Fruit fly (Drosophila melanogaster): Measurements from ENCODE around the gene CG9257.

Gene CG9257

DNA sequence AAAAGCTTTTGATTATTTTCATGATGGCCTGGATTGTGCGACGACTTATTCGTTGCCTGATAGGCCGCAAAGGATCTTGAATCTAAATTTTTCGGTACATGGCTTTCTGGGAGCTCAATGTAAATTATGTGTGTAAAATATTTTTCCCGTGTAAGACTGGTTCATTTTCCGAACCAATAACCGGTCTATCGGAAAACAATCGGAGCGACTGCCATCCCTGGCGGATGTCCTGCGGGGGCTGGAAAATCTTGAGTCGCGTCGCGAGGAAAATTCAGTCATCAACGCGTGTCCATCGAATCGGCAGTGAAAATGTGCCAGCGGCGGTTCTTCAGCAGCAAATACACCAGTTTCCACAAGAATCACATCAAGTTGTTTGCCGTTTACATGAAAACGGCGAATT, 1.8 kb downstream of the CG9257 start, which contains the start of the genes CG46307 and Nhe2 (continued):
- TF ChIP-seq dmrt99B (tag; optimal IDR thresholded peaks at IDR 0.05) (no peak), CG12744 (GFP tag; optimal IDR thresholded peaks at IDR 0.05) (no peak), YL-1 (GFP tag; optimal IDR thresholded peaks at IDR 0.05) (peak; percentile 18), Stat92E (GFP tag; optimal IDR thresholded peaks at IDR 0.05) (peak in 1 of 3 experiments; percentile 22), CG17361 (GFP tag; IDR thresholded peaks at IDR 0.05) (peak; percentile 20; the same call in 1 of the 3 replicates), dpn (GFP tag; optimal IDR thresholded peaks at IDR 0.05) (no peak), CG9817 (tag; optimal IDR thresholded peaks at IDR 0.05) (no peak), kay (GFP tag; optimal IDR thresholded peaks at IDR 0.05) (no peak), grn (GFP tag; optimal IDR thresholded peaks at IDR 0.05) (no peak), CG2712 (tag; optimal IDR thresholded peaks at IDR 0.05) (peak; percentile 15), CG16813 (GFP tag; IDR thresholded peaks at IDR 0.05; ENCODE audit: partially characterized antibody) (peak; percentile 47; the same call in 2 of the 3 replicates), CG10959 (GFP tag; IDR thresholded peaks at IDR 0.05) (no peak), mam (GFP tag; optimal IDR thresholded peaks at IDR 0.05) (no peak), chinmo (GFP tag; IDR thresholded peaks at IDR 0.05; ENCODE audit: partially characterized antibody) (no peak), sqz (GFP tag; optimal IDR thresholded peaks at IDR 0.05) (no peak), wdn (GFP tag; IDR thresholded peaks at IDR 0.05) (no peak), dan (GFP tag; IDR thresholded peaks at IDR 0.05) (no peak), Hr78 (GFP tag; optimal IDR thresholded peaks at IDR 0.05) (no peak), CG12155 (GFP tag; optimal IDR thresholded peaks at IDR 0.05) (no peak), gsb (GFP tag; IDR thresholded peaks at IDR 0.05) (no peak), phol (tag; optimal IDR thresholded peaks at IDR 0.05) (peak; percentile 10), CG6765 (GFP tag; optimal IDR thresholded peaks at IDR 0.05) (no peak), CG31365 (tag; optimal IDR thresholded peaks at IDR 0.05) (no peak), cg (GFP tag; optimal IDR thresholded peaks at IDR 0.05) (no peak), ci (GFP tag; IDR thresholded peaks at IDR 0.05) (peak; percentile 60; the same call in 1 of the 3 replicates), Oaz (GFP tag; IDR thresholded peaks at IDR 0.05) (no peak), lov (optimal IDR thresholded peaks at IDR 0.05) (no peak), lov (GFP tag; IDR thresholded peaks at IDR 0.05) (no peak), pan (optimal IDR thresholded peaks at IDR 0.05) (no peak), pan (GFP tag; optimal IDR thresholded peaks at IDR 0.05 in 1 of 2, IDR thresholded peaks at IDR 0.05 in 1 of 2) (peak in 1 of 2 experiments; percentile 15), CG11560 (tag; IDR thresholded peaks at IDR 0.05) (no peak), CG9876 (GFP tag; optimal IDR thresholded peaks at IDR 0.05) (no peak), CG15514 (GFP tag; optimal IDR thresholded peaks at IDR 0.05) (peak; percentile 98), Bgb (GFP tag; IDR thresholded peaks at IDR 0.05; ENCODE audit: partially characterized antibody) (peak; percentile 31; the same call in 1 of the 2 replicates), sisA (GFP tag; IDR thresholded peaks at IDR 0.05) (no peak), Ssrp (tag; optimal IDR thresholded peaks at IDR 0.05) (no peak), slp2 (GFP tag; optimal IDR thresholded peaks at IDR 0.05) (no peak), scrt (GFP tag; optimal IDR thresholded peaks at IDR 0.05) (peak; percentile 5), CG7928 (GFP tag; optimal IDR thresholded peaks at IDR 0.05) (peak; percentile 83), CG17359 (tag; optimal IDR thresholded peaks at IDR 0.05) (no peak), pho (GFP tag; optimal IDR thresholded peaks at IDR 0.05) (no peak), Chrac-16 (GFP tag; optimal IDR thresholded peaks at IDR 0.05) (no peak), B-H2 (GFP tag; optimal IDR thresholded peaks at IDR 0.05) (no peak), E2f1 (GFP tag; IDR thresholded peaks at IDR 0.05) (no peak), Hr39 (optimal IDR thresholded peaks at IDR 0.05) (no peak), ac (GFP tag; optimal IDR thresholded peaks at IDR 0.05) (no peak), hkb (optimal IDR thresholded peaks at IDR 0.05) (no peak), hkb (GFP tag; IDR thresholded peaks at IDR 0.05) (no peak), ATbp (GFP tag; optimal IDR thresholded peaks at IDR 0.05) (no peak), tup (GFP tag; optimal IDR thresholded peaks at IDR 0.05) (no peak), CG2116 (GFP tag; optimal IDR thresholded peaks at IDR 0.05) (no peak), Sin3A (optimal IDR thresholded peaks at IDR 0.05) (no peak)

Data from whole organism, embryonic.